Fruit fly (Drosophila melanogaster): ENCODE results near the gene CG42585.

DNA sequence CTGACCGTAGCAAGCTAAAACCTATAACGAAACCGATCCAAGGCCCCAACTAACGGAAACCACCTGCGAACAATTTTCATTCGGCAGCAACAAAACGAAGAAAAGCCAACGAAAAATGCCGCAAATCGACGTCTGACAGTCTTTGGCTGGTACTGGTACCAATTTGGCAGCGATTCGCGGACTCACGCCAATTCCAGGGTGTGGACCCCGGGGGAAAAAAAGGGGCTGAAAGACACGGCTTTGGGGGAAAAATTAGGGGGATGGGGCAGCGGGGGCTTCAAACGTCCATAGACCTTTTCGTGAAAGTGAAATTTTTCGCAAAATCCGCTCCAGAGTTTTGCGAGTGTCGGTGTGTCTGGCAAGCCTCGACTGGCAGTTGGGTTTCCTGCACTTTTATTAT is 46.1 kb upstream of the CG42585 start:
- TF ChIP-seq usp (GFP tag; optimal IDR thresholded peaks at IDR 0.05), result no peak
- no peak for TF ChIP-seq pan (optimal IDR thresholded peaks at IDR 0.05)
- TF ChIP-seq CG8478 (optimal IDR thresholded peaks at IDR 0.05), result no peak
- no peak for TF ChIP-seq psq (optimal IDR thresholded peaks at IDR 0.05)
- no peak for TF ChIP-seq EcR (GFP tag; optimal IDR thresholded peaks at IDR 0.05)
- TF ChIP-seq Dll (optimal IDR thresholded peaks at IDR 0.05), result no peak
